Worm (Caenorhabditis elegans) whole organism, early embryonic: ENCODE data around the gene fbxa-126.

ENCODE experiments used
- B0310.2 ChIP-seq: sonication (generic microtip); optimal IDR thresholded peaks from 2 replicates; lab custom pipeline; 2016; ENCODE audit warnings: mild to moderate bottlenecking, missing genetic modification characterization, missing compliant biosample characterization
- F13C5.2 ChIP-seq: sonication (generic microtip); optimal IDR thresholded peaks from 2 replicates; lab custom pipeline; 2017; ENCODE audit warnings: mild to moderate bottlenecking, missing genetic modification characterization, inconsistent platforms, missing compliant biosample characterization
- aly-1 ChIP-seq: sonication (generic microtip); optimal IDR thresholded peaks from 2 replicates; lab custom pipeline; 2016; ENCODE audit warnings: missing genetic modification characterization, missing compliant biosample characterization
- ama-1 ChIP-seq: fragments of 150-350 bp; optimal IDR thresholded peaks from 2 replicates; lab custom pipeline; 2014
- ceh-13 ChIP-seq: fragments of 200-800 bp; sonication (Bioruptor generic); optimal IDR thresholded peaks from 2 replicates; lab custom pipeline; 2018; ENCODE audit warnings: mild to moderate bottlenecking, missing genetic modification characterization, missing compliant biosample characterization
- ceh-36 ChIP-seq: sonication (generic microtip); optimal IDR thresholded peaks from 2 replicates; lab custom pipeline; 2016; ENCODE audit warnings: missing genetic modification characterization, inconsistent platforms, missing compliant biosample characterization
- ets-7 ChIP-seq: sonication (generic microtip); optimal IDR thresholded peaks from 2 replicates; lab custom pipeline; 2016; ENCODE audit warnings: missing genotype, missing genetic modification characterization, missing compliant biosample characterization
- flt-1 ChIP-seq: fragments of 200-800 bp; sonication (Bioruptor generic); IDR thresholded peaks from 2 replicates; pipeline ENCODE4 v1.3.6; 2022; ENCODE audit warnings: missing genetic modification characterization, missing compliant biosample characterization
- hmbx-1 ChIP-seq: sonication (generic microtip); optimal IDR thresholded peaks from 2 replicates; lab custom pipeline; 2016; ENCODE audit warnings: mild to moderate bottlenecking, missing genetic modification characterization, missing compliant biosample characterization
- hmg-4 ChIP-seq: fragments of 200-800 bp; sonication (Bioruptor generic); optimal IDR thresholded peaks from 2 replicates; lab custom pipeline; 2018; ENCODE audit warnings: mild to moderate bottlenecking, missing genetic modification characterization, missing compliant biosample characterization
- hnd-1 ChIP-seq: sonication (generic microtip); optimal IDR thresholded peaks from 2 replicates; lab custom pipeline; 2016; ENCODE audit warnings: missing genetic modification characterization, missing compliant biosample characterization
- pes-1 ChIP-seq: fragments of 200-800 bp; sonication (Bioruptor generic); IDR thresholded peaks from 2 replicates; pipeline ENCODE4 v1.3.6; 2022; ENCODE audit warnings: missing genetic modification reagents, missing genetic modification characterization, missing compliant biosample characterization
- scrt-1 ChIP-seq: fragments of 200-800 bp; sonication (Bioruptor generic); IDR thresholded peaks from 2 replicates; pipeline ENCODE4 v1.3.6; 2022; ENCODE audit warnings: missing genetic modification characterization, missing compliant biosample characterization
- sea-1 ChIP-seq: fragments of 200-800 bp; sonication (Bioruptor generic); conservative IDR thresholded peaks from 2 replicates; pipeline ENCODE4 v1.3.6; 2022; ENCODE audit warnings: missing genetic modification characterization, missing compliant biosample characterization
- tbx-11 ChIP-seq: fragments of 200-800 bp; sonication (Bioruptor generic); IDR thresholded peaks from 2 replicates; pipeline ENCODE4 v1.3.6; 2022; ENCODE audit warnings: missing genetic modification characterization, missing compliant biosample characterization
- tbx-37 ChIP-seq: fragments of 200-800 bp; sonication (Bioruptor generic); conservative IDR thresholded peaks from 2 replicates; pipeline ENCODE4 v1.3.6; 2022; ENCODE audit warnings: missing genetic modification reagents, missing genetic modification characterization, missing compliant biosample characterization
- tra-4 ChIP-seq: sonication (generic microtip); optimal IDR thresholded peaks from 2 replicates; lab custom pipeline; 2017; ENCODE audit warnings: missing genetic modification characterization, missing compliant biosample characterization

Gene fbxa-126

ce11 chrIV:14284920-14285319, 36.6 kb downstream of the fbxa-126 start:
- TF ChIP-seq tra-4 (no peak), ama-1 (no peak), ets-7 (no peak), tbx-37 (GFP tag; lab: Robert Waterston, UW) (no peak), pes-1 (GFP tag; lab: Robert Waterston, UW) (no peak), tbx-11 (GFP tag; lab: Robert Waterston, UW) (no peak), F13C5.2 (tag; lab: Kevin White, UChicago) (no peak), sea-1 (GFP tag; lab: Robert Waterston, UW) (no peak), ceh-36 (tag; lab: Kevin White, UChicago) (no peak), scrt-1 (GFP tag; lab: Robert Waterston, UW) (no peak), aly-1 (no peak), ceh-13 (no peak), hmbx-1 (tag; lab: Kevin White, UChicago) (no peak), flt-1 (GFP tag; lab: Robert Waterston, UW) (no peak), B0310.2 (tag; lab: Kevin White, UChicago) (no peak), hmg-4 (GFP tag; lab: Kevin White, UChicago) (no peak), hnd-1 (tag; lab: Kevin White, UChicago) (no peak)

DNA sequence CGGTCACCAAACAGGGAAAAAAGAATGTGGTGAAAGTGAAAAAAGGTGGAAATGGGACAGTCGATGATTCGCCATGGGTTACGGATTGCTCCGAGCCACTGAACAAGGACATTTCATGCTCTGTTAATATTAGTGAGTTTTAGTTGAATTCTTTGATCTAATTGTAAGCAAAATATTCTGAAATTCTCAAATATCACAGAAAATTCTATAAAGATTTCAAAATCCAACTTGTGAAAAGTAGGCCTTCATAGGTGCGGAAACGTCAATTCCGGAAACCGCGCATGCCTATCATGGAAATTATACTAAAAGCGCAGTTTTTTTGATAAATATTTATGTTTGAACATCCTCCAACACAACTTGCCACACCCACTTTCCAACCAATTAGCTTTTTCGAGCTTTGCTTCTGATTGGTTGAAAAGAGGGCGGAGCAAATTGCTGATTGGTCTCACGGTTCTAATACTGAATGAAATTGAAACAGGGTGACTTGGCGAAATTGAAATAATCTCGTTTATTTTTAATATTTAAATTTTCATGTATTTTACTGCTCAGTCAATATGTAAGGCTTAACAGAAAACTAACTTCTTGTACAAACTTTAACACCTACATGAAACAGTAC, 44.7 kb downstream of the fbxa-126 start:
- no peak for TF ChIP-seq ama-1

DNA sequence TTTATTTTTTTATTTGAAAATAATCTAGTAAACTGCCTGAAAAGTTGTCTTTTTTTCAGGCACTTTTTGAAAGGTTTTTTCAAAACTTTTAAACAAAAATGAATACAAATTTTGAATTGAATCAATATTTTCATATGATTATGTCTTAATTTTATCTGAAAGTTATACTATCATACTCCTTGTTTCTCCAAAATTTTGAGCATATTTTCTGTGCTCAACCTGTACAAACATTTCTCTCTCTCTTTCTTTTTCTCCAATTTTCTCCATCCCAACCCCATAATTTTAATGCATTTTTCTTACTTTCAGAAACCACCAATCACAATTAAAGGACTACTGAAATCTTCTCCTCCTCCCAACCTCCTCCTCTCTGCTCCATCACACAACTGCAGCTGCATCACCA, 45.4 kb downstream of the fbxa-126 start, which contains the start of gene ilcr-1:
Gene ilcr-1 (plus strand): TSS at position 301 of the 400 bp plus-strand sequence.
- TF ChIP-seq sea-1 (GFP tag; lab: Robert Waterston, UW), result no peak
- TF ChIP-seq flt-1 (GFP tag; lab: Robert Waterston, UW), result no peak
- TF ChIP-seq hnd-1 (tag; lab: Kevin White, UChicago), result no peak
- no peak for TF ChIP-seq ama-1
- TF ChIP-seq scrt-1 (GFP tag; lab: Robert Waterston, UW), result no peak
- TF ChIP-seq hmg-4 (GFP tag; lab: Kevin White, UChicago), result no peak
- TF ChIP-seq F13C5.2 (tag; lab: Kevin White, UChicago), result no peak

DNA sequence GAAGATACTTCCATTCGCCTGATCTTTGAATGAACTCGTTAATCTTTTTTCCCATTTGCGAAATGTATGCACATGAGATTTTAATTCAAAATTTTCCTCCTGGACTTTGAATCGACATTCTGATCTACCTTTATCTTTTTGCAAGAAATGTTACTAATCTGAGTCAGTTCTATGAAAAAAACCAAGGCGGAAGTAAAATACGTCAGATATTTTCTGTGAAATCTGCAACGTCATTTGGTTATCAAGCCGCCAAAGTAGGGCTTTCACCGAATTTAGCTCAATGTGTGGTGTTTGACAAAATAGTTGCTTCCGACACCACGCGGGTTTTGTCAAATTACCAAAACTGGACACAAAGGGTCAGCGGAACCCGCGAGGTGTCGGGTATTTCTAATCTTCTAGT, 46.7 kb downstream of the fbxa-126 start:
- TF ChIP-seq tbx-37 (GFP tag; lab: Robert Waterston, UW) (no peak), aly-1 (no peak), pes-1 (GFP tag; lab: Robert Waterston, UW) (no peak), tra-4 (no peak), tbx-11 (GFP tag; lab: Robert Waterston, UW) (no peak), scrt-1 (GFP tag; lab: Robert Waterston, UW) (no peak), hnd-1 (tag; lab: Kevin White, UChicago) (no peak), sea-1 (GFP tag; lab: Robert Waterston, UW) (no peak), ama-1 (no peak), hmg-4 (GFP tag; lab: Kevin White, UChicago) (no peak), ceh-36 (tag; lab: Kevin White, UChicago) (no peak), ets-7 (no peak)

DNA sequence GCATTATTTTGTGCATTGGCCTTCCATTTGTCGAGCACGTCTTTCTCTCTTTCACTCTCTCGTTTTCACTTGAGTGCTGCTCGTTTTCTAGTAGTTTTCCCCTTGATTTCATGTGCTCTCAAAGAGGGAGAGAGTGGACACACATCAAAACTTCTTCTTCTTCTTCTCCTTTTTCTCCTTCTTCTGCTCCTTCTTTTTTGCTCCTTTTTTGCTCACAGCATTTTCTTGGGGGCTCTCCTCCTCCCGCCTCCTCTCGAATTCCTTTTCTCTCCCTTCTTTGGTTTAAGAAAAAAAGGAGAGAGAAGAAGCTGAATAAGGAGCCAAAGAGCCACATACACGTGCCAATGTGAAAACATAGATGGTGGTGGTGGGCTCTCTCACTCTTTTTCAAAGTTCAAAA, 49.0 kb downstream of the fbxa-126 start:
- no peak for TF ChIP-seq sea-1 (GFP tag; lab: Robert Waterston, UW)
- no peak for TF ChIP-seq hnd-1 (tag; lab: Kevin White, UChicago)
- TF ChIP-seq scrt-1 (GFP tag; lab: Robert Waterston, UW), result no peak
- no peak for TF ChIP-seq ets-7
- no peak for TF ChIP-seq ama-1
- TF ChIP-seq ceh-13, result no peak
- TF ChIP-seq F13C5.2 (tag; lab: Kevin White, UChicago), result no peak
- no peak for TF ChIP-seq B0310.2 (tag; lab: Kevin White, UChicago)
- no peak for TF ChIP-seq tbx-37 (GFP tag; lab: Robert Waterston, UW)
- no peak for TF ChIP-seq flt-1 (GFP tag; lab: Robert Waterston, UW)

DNA sequence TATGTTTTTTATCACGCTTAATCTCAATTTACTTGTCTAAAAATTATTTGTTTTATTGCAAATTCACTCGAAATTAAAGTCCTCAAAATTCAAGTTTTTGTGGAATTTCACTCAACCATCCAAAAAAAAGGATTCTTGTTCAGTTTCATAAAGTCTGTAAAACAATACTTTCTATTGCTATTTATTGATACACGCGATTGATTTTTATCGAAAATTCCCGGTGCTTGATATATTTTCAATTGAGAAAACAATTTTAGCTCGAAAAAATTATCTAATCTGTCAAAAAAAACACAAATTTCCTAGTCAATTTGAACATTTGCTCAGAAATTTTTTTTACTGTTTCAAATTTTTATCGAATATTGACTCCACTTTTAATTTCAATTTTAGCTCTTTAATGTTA, 51.6 kb downstream of the fbxa-126 start:
- TF ChIP-seq ets-7, result no peak
- no peak for TF ChIP-seq ceh-13
- no peak for TF ChIP-seq scrt-1 (GFP tag; lab: Robert Waterston, UW)
- no peak for TF ChIP-seq B0310.2 (tag; lab: Kevin White, UChicago)
- no peak for TF ChIP-seq hmg-4 (GFP tag; lab: Kevin White, UChicago)
- TF ChIP-seq flt-1 (GFP tag; lab: Robert Waterston, UW), result no peak
- no peak for TF ChIP-seq pes-1 (GFP tag; lab: Robert Waterston, UW)
- no peak for TF ChIP-seq tbx-11 (GFP tag; lab: Robert Waterston, UW)
- no peak for TF ChIP-seq aly-1
- no peak for TF ChIP-seq hmbx-1 (tag; lab: Kevin White, UChicago)
- TF ChIP-seq ama-1, result no peak
- no peak for TF ChIP-seq tra-4
- TF ChIP-seq hnd-1 (tag; lab: Kevin White, UChicago), result no peak
- TF ChIP-seq ceh-36 (tag; lab: Kevin White, UChicago), result no peak
- no peak for TF ChIP-seq sea-1 (GFP tag; lab: Robert Waterston, UW)
- TF ChIP-seq F13C5.2 (tag; lab: Kevin White, UChicago), result no peak
